Fruit fly (Drosophila melanogaster) whole organism, embryonic: Measurements from ENCODE around the gene CNMa.

Source experiments
- Abd-B ChIP-seq: fragments of 200-800 bp; sonication (Bioruptor generic); optimal IDR thresholded peaks from 2 replicates; lab custom pipeline; 2018; ENCODE audit warnings: missing biosample characterization, mild to moderate bottlenecking, missing genetic modification characterization, moderate library complexity
- BEAF-32 ChIP-seq: fragments of 200-800 bp; sonication (Bioruptor generic); optimal IDR thresholded peaks from 3 replicates; lab custom pipeline; 2017; ENCODE audit warnings: missing biosample characterization, missing genetic modification characterization, mild to moderate bottlenecking, moderate library complexity, missing genetic modification reagents
- Bteb2 ChIP-seq: fragments of 200-800 bp; sonication (Bioruptor generic); optimal IDR thresholded peaks from 2 replicates; lab custom pipeline; 2016; ENCODE audit warnings: missing biosample characterization, missing genetic modification characterization
- CG10543 ChIP-seq: fragments of 200-800 bp; sonication (Bioruptor generic); optimal IDR thresholded peaks from 3 replicates; lab custom pipeline; 2017; ENCODE audit warnings: missing biosample characterization, mild to moderate bottlenecking, missing genetic modification characterization, moderate library complexity
- CG12219 ChIP-seq: fragments of 200-800 bp; sonication (Bioruptor generic); optimal IDR thresholded peaks from 3 replicates; lab custom pipeline; 2018; ENCODE audit warnings: missing biosample characterization, mild to moderate bottlenecking, missing genetic modification characterization
- CG12744 ChIP-seq: fragments of 200-800 bp; sonication (Bioruptor generic); optimal IDR thresholded peaks from 2 replicates; lab custom pipeline; 2016; ENCODE audit warnings: missing biosample characterization, missing genetic modification characterization
- CG14710 ChIP-seq: fragments of 200-800 bp; sonication (Bioruptor generic); optimal IDR thresholded peaks from 3 replicates; lab custom pipeline; 2019; ENCODE audit warnings: missing biosample characterization, mild to moderate bottlenecking, missing genetic modification characterization, moderate library complexity
- CG15011 ChIP-seq: fragments of 200-800 bp; sonication (Bioruptor generic); optimal IDR thresholded peaks from 3 replicates; lab custom pipeline; 2018; ENCODE audit warnings: missing biosample characterization, mild to moderate bottlenecking, missing genetic modification characterization
- CG1529 ChIP-seq: fragments of 200-800 bp; sonication (Bioruptor generic); optimal IDR thresholded peaks from 3 replicates; lab custom pipeline; 2018; ENCODE audit warnings: missing biosample characterization, missing genetic modification characterization
- CG16779 ChIP-seq: fragments of 200-800 bp; sonication (Bioruptor generic); IDR thresholded peaks from 2 replicates; pipeline ENCODE4 v1.3.6; 2022; ENCODE audit warnings: missing biosample characterization, missing genetic modification characterization
- CG16863 ChIP-seq: fragments of 200-800 bp; sonication (Bioruptor generic); optimal IDR thresholded peaks from 3 replicates; lab custom pipeline; 2016; ENCODE audit warnings: missing biosample characterization, missing genetic modification characterization
- CG17385 ChIP-seq: fragments of 200-800 bp; sonication (Bioruptor generic); optimal IDR thresholded peaks from 3 replicates; lab custom pipeline; 2018; ENCODE audit warnings: missing biosample characterization, mild to moderate bottlenecking, missing genetic modification characterization
- CG1792 ChIP-seq: fragments of 200-800 bp; sonication (Bioruptor generic); optimal IDR thresholded peaks from 2 replicates; lab custom pipeline; 2016; ENCODE audit warnings: missing biosample characterization, missing genetic modification characterization
- CG18764 ChIP-seq: fragments of 200-800 bp; sonication (Bioruptor generic); optimal IDR thresholded peaks from 3 replicates; lab custom pipeline; 2016; ENCODE audit warnings: missing biosample characterization, missing genetic modification characterization
- CG2199 ChIP-seq: fragments of 200-800 bp; sonication (Bioruptor generic); IDR thresholded peaks from 3 replicates; pipeline ENCODE4 v1.3.6; 2022; ENCODE audit warnings: missing biosample characterization, missing genetic modification characterization
- CG33557 ChIP-seq: fragments of 200-800 bp; sonication (Bioruptor generic); optimal IDR thresholded peaks from 2 replicates; lab custom pipeline; 2019; ENCODE audit warnings: missing biosample characterization, mild to moderate bottlenecking, missing genetic modification characterization, moderate library complexity
- CG34422 ChIP-seq: fragments of 200-800 bp; sonication (Bioruptor generic); IDR thresholded peaks from 3 replicates; pipeline ENCODE4 v1.3.6; 2022; ENCODE audit warnings: missing biosample characterization, missing genetic modification characterization
- CG3726 ChIP-seq: fragments of 200-800 bp; sonication (Bioruptor generic); IDR thresholded peaks from 3 replicates; pipeline ENCODE4, ENCODE4 v1.3.6; 2022; ENCODE audit warnings: missing biosample characterization, missing genetic modification characterization
- CG4730 ChIP-seq: fragments of 200-800 bp; sonication (Bioruptor generic); IDR thresholded peaks from 2 replicates; pipeline ENCODE4 v1.3.6; 2022; ENCODE audit warnings: missing biosample characterization, missing genetic modification characterization
- CG5953 ChIP-seq: fragments of 200-800 bp; sonication (Bioruptor generic); IDR thresholded peaks from 2 replicates; pipeline ENCODE4 v1.3.6; 2022; ENCODE audit warnings: missing biosample characterization, missing genetic modification characterization
- CG6254 ChIP-seq: fragments of 200-800 bp; sonication (Bioruptor generic); optimal IDR thresholded peaks from 3 replicates; lab custom pipeline; 2017; ENCODE audit warnings: mild to moderate bottlenecking, missing biosample characterization, missing genetic modification reagents, missing genetic modification characterization
- CG6272 ChIP-seq: fragments of 200-800 bp; sonication (Bioruptor generic); IDR thresholded peaks from 2 replicates; pipeline ENCODE4 v1.3.6; 2022; ENCODE audit warnings: missing biosample characterization, missing genetic modification characterization
- CG7928 ChIP-seq: fragments of 200-800 bp; sonication (Bioruptor generic); optimal IDR thresholded peaks from 2 replicates; lab custom pipeline; 2017; ENCODE audit warnings: missing biosample characterization, mild to moderate bottlenecking, missing genetic modification characterization
- CG8290 ChIP-seq, 3 experiments: fragments of 200-800 bp; sonication (Bioruptor generic); optimal IDR thresholded peaks; 2 replicates each; lab custom pipeline; 2016 to 2019; ENCODE audit warnings: missing biosample characterization in 3 of 3, missing genetic modification characterization in 3 of 3, mild to moderate bottlenecking in 2 of 3, moderate library complexity in 1 of 3
- Dip2 ChIP-seq: fragments of 200-800 bp; sonication (Bioruptor generic); IDR thresholded peaks from 2 replicates; pipeline ENCODE4 v1.3.6; 2022; ENCODE audit warnings: missing biosample characterization, missing genetic modification characterization
- Elba2 ChIP-seq: fragments of 200-800 bp; sonication (Bioruptor generic); optimal IDR thresholded peaks from 3 replicates; lab custom pipeline; 2016; ENCODE audit warnings: missing biosample characterization, missing genetic modification characterization
- Ets97D ChIP-seq: fragments of 200-800 bp; sonication (Bioruptor generic); optimal IDR thresholded peaks from 3 replicates; lab custom pipeline; 2016; ENCODE audit warnings: missing biosample characterization, missing genetic modification characterization
- NC2α ChIP-seq: fragments of 200-800 bp; sonication (Bioruptor generic); optimal IDR thresholded peaks from 2 replicates; lab custom pipeline; 2016; ENCODE audit warnings: missing biosample characterization, missing genetic modification characterization
- Neu2 ChIP-seq: fragments of 200-800 bp; sonication (Bioruptor generic); optimal IDR thresholded peaks from 3 replicates; lab custom pipeline; 2016; ENCODE audit warnings: missing biosample characterization, missing genetic modification characterization, borderline replicate concordance
- Ssrp ChIP-seq: fragments of 200-800 bp; sonication (Bioruptor generic); optimal IDR thresholded peaks from 2 replicates; lab custom pipeline; 2018; ENCODE audit warnings: missing biosample characterization, mild to moderate bottlenecking, missing genetic modification characterization, moderate library complexity
- ac ChIP-seq: fragments of 200-800 bp; sonication (Bioruptor generic); optimal IDR thresholded peaks from 3 replicates; lab custom pipeline; 2017; ENCODE audit warnings: missing biosample characterization, mild to moderate bottlenecking, missing genetic modification characterization
- aop ChIP-seq: fragments of 200-800 bp; sonication (Bioruptor generic); IDR thresholded peaks from 2 replicates; pipeline ENCODE4 v1.3.6; 2022; ENCODE audit warnings: missing biosample characterization, missing genetic modification characterization
- crol ChIP-seq: fragments of 200-800 bp; sonication (Bioruptor generic); IDR thresholded peaks from 2 replicates; pipeline ENCODE4 v1.3.6; 2022; ENCODE audit warnings: missing biosample characterization, missing genetic modification characterization
- dmrt11E ChIP-seq: fragments of 200-800 bp; sonication (Bioruptor generic); optimal IDR thresholded peaks from 3 replicates; lab custom pipeline; 2018; ENCODE audit warnings: missing biosample characterization, mild to moderate bottlenecking, missing genetic modification characterization, moderate library complexity
- gcm ChIP-seq: fragments of 200-800 bp; sonication (Bioruptor generic); optimal IDR thresholded peaks from 2 replicates; lab custom pipeline; 2019; ENCODE audit warnings: missing biosample characterization, mild to moderate bottlenecking, missing genetic modification characterization, moderate library complexity
- gem ChIP-seq: fragments of 200-800 bp; sonication (Bioruptor generic); optimal IDR thresholded peaks from 2 replicates; lab custom pipeline; 2019; ENCODE audit warnings: missing biosample characterization, mild to moderate bottlenecking, missing genetic modification characterization, moderate library complexity
- grau ChIP-seq: fragments of 200-800 bp; optimal IDR thresholded peaks from 3 replicates; lab custom pipeline; 2019; ENCODE audit warnings: missing biosample characterization, mild to moderate bottlenecking, missing genetic modification characterization, moderate library complexity
- gsb ChIP-seq: fragments of 200-800 bp; sonication (Bioruptor generic); IDR thresholded peaks from 2 replicates; pipeline ENCODE4 v1.3.6; 2022; ENCODE audit warnings: missing biosample characterization, missing genetic modification characterization
- kni ChIP-seq: fragments of 200-800 bp; sonication (Bioruptor generic); optimal IDR thresholded peaks from 3 replicates; lab custom pipeline; 2017; ENCODE audit warnings: mild to moderate bottlenecking, missing biosample characterization, missing genetic modification reagents, missing genetic modification characterization
- maf-S ChIP-seq: fragments of 200-800 bp; sonication (Bioruptor generic); optimal IDR thresholded peaks from 2 replicates; lab custom pipeline; 2016; ENCODE audit warnings: missing biosample characterization, missing genetic modification characterization
- nau ChIP-seq: fragments of 200-800 bp; sonication (Bioruptor generic); optimal IDR thresholded peaks from 3 replicates; lab custom pipeline; 2017; ENCODE audit warnings: missing biosample characterization, mild to moderate bottlenecking, missing genetic modification characterization, missing genetic modification reagents
- nom ChIP-seq: fragments of 200-800 bp; sonication (Bioruptor generic); optimal IDR thresholded peaks from 2 replicates; lab custom pipeline; 2017; ENCODE audit warnings: missing biosample characterization, missing genetic modification characterization, mild to moderate bottlenecking, moderate library complexity, missing genetic modification reagents
- repo ChIP-seq: fragments of 200-800 bp; sonication (Bioruptor generic); optimal IDR thresholded peaks from 2 replicates; lab custom pipeline; 2016; ENCODE audit warnings: missing biosample characterization, missing genetic modification characterization
- slou ChIP-seq: fragments of 200-800 bp; sonication (Bioruptor generic); optimal IDR thresholded peaks from 3 replicates; lab custom pipeline; 2016; ENCODE audit warnings: missing biosample characterization, missing genetic modification characterization
- ssp ChIP-seq: fragments of 200-800 bp; sonication (Bioruptor generic); IDR thresholded peaks from 2 replicates; pipeline ENCODE4 v1.3.6; 2022; ENCODE audit warnings: missing biosample characterization, missing genetic modification characterization
- tap ChIP-seq: fragments of 200-800 bp; optimal IDR thresholded peaks from 3 replicates; lab custom pipeline; 2019; ENCODE audit warnings: missing biosample characterization, mild to moderate bottlenecking, missing genetic modification characterization, moderate library complexity
- trem ChIP-seq: fragments of 200-800 bp; optimal IDR thresholded peaks from 3 replicates; lab custom pipeline; 2019; ENCODE audit warnings: missing biosample characterization, mild to moderate bottlenecking, missing genetic modification characterization, moderate library complexity
- tup ChIP-seq: fragments of 200-800 bp; sonication (Bioruptor generic); optimal IDR thresholded peaks from 2 replicates; lab custom pipeline; 2016; ENCODE audit warnings: missing biosample characterization, mild to moderate bottlenecking, missing genetic modification characterization, moderate library complexity
- vnd ChIP-seq: fragments of 200-800 bp; sonication (Bioruptor generic); IDR thresholded peaks from 3 replicates; pipeline ENCODE4 v1.3.6; 2022; ENCODE audit warnings: missing biosample characterization, missing genetic modification characterization; ENCODE audit not compliant: partially characterized antibody

The CNMa gene

DNA sequence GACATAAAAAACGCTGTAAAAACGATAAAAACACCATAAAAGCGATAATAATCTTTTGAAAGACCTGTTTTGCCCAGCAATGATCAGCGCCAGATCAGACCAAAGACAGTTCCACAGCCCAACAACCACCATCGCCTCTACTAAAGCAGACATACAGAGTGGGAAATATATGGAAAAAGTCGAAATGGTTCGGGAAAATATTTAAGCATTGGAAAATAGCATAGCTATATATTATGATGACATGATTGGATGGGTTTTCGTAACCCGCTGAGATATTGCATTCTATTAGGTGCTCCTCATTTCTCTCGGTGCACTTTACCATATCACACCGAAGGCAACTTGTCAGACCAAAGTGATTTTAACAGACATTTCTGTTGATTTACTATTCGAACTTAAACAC lies 46.8 kb downstream of the CNMa start (continued):
- TF ChIP-seq maf-S, result peak; percentile 88
- peak; percentile 87 for TF ChIP-seq CG17385 (GFP tag; lab: Kevin White, UChicago)
- peak; percentile 54 for TF ChIP-seq CG6254 (GFP tag; lab: Kevin White, UChicago)
- no peak for TF ChIP-seq Neu2 (GFP tag; lab: Kevin White, UChicago)
- TF ChIP-seq CG14710 (tag; lab: Kevin White, UChicago), result peak; percentile 61
- TF ChIP-seq CG2199 (GFP tag; lab: Robert Waterston, UW), result peak; percentile 95; the same call in 2 of the 3 replicates
- TF ChIP-seq CG34422 (GFP tag; lab: Robert Waterston, UW), result peak; percentile 93
- TF ChIP-seq nau (GFP tag; lab: Kevin White, UChicago), result no peak
- peak; percentile 79 for TF ChIP-seq CG1792 (GFP tag; lab: Kevin White, UChicago)
- no peak for TF ChIP-seq CG15011
- TF ChIP-seq trem, result peak; percentile 44
- TF ChIP-seq repo (GFP tag; lab: Kevin White, UChicago), result peak; percentile 88
- TF ChIP-seq NC2α (GFP tag; lab: Kevin White, UChicago), result peak; percentile 64
- TF ChIP-seq Elba2 (GFP tag; lab: Kevin White, UChicago), result no peak
- peak; percentile 90 for TF ChIP-seq Abd-B (GFP tag; lab: Kevin White, UChicago)
- TF ChIP-seq gsb (GFP tag; lab: Robert Waterston, UW), result peak; percentile 93
- 0 out of 2 replicates have a peak, but pooled peaks have one; percentile 38 for TF ChIP-seq Dip2 (GFP tag; lab: Robert Waterston, UW)
- TF ChIP-seq CG12219 (GFP tag; lab: Kevin White, UChicago), result peak; percentile 91
- TF ChIP-seq ac (GFP tag; lab: Kevin White, UChicago), result peak; percentile 7
- peak; percentile 83 for TF ChIP-seq CG5953 (GFP tag; lab: Robert Waterston, UW)
- TF ChIP-seq kni (GFP tag; lab: Kevin White, UChicago), result no peak
- TF ChIP-seq CG3726, result peak; percentile 80
- no peak for TF ChIP-seq crol (GFP tag; lab: Robert Waterston, UW)
- peak; percentile 70 for TF ChIP-seq slou (GFP tag; lab: Kevin White, UChicago)
- TF ChIP-seq BEAF-32 (GFP tag; lab: Kevin White, UChicago), result no peak
- TF ChIP-seq CG8290 (GFP tag; optimal IDR thresholded peaks at IDR 0.05; lab: Kevin White, UChicago), result peak; percentile 72
- TF ChIP-seq CG8290 (tag; optimal IDR thresholded peaks at IDR 0.05; lab: Kevin White, UChicago), result peak in 1 of 2 experiments; percentile 98
- peak; percentile 87 for TF ChIP-seq Bteb2 (GFP tag; lab: Kevin White, UChicago)
- TF ChIP-seq dmrt11E (tag; lab: Kevin White, UChicago), result peak; percentile 72
- peak; percentile 67 for TF ChIP-seq Ets97D (GFP tag; lab: Kevin White, UChicago)
- peak; percentile 82 for TF ChIP-seq ssp (GFP tag; lab: Robert Waterston, UW)
- peak; percentile 78 for TF ChIP-seq Ssrp
- no peak for TF ChIP-seq vnd (GFP tag; lab: Robert Waterston, UW)
- TF ChIP-seq CG12744, result peak; percentile 84
- peak; percentile 66 for TF ChIP-seq nom (GFP tag; lab: Kevin White, UChicago)
- TF ChIP-seq grau (tag; lab: Kevin White, UChicago), result peak; percentile 88
- peak; percentile 85 for TF ChIP-seq CG16863 (GFP tag; lab: Kevin White, UChicago)
- peak; percentile 89 for TF ChIP-seq CG6272
- TF ChIP-seq aop (GFP tag; lab: Robert Waterston, UW), result 0 out of 2 replicates have a peak, but pooled peaks have one; percentile 61
- TF ChIP-seq CG10543 (GFP tag; lab: Kevin White, UChicago), result peak; percentile 19
- TF ChIP-seq tup (GFP tag; lab: Kevin White, UChicago), result peak; percentile 72
- peak; percentile 93 for TF ChIP-seq gem (tag; lab: Kevin White, UChicago)
- peak; percentile 88 for TF ChIP-seq CG16779 (GFP tag; lab: Robert Waterston, UW)
- peak; percentile 90 for TF ChIP-seq tap
- TF ChIP-seq CG33557 (GFP tag; lab: Kevin White, UChicago), result peak; percentile 31
- peak; percentile 78 for TF ChIP-seq gcm (GFP tag; lab: Kevin White, UChicago)
- TF ChIP-seq CG18764, result peak; percentile 80
- peak; percentile 63 for TF ChIP-seq CG1529 (GFP tag; lab: Kevin White, UChicago)
- peak; percentile 49 for TF ChIP-seq CG7928 (GFP tag; lab: Kevin White, UChicago)
- TF ChIP-seq CG4730 (GFP tag; lab: Robert Waterston, UW), result peak; percentile 92
